Fruit fly (Drosophila melanogaster): ENCODE data around the gene not.

- TF ChIP-seq Crg-1 (GFP tag; optimal IDR thresholded peaks at IDR 0.05) (no peak), tj (GFP tag; optimal IDR thresholded peaks at IDR 0.05) (no peak), CG11617 (GFP tag; optimal IDR thresholded peaks at IDR 0.05) (no peak), cnc (optimal IDR thresholded peaks at IDR 0.05) (no peak), CG14711 (tag; optimal IDR thresholded peaks at IDR 0.05) (no peak), CG7045 (GFP tag; optimal IDR thresholded peaks at IDR 0.05) (no peak), toe (GFP tag; optimal IDR thresholded peaks at IDR 0.05) (no peak)
Measured at dm6 chr3L:18603125-18603524, 18.8 kb downstream of the not start, which contains the start of gene CG18234.

All from whole organism, adult.